Worm (Caenorhabditis elegans): ENCODE data around the gene acr-18.

DNA sequence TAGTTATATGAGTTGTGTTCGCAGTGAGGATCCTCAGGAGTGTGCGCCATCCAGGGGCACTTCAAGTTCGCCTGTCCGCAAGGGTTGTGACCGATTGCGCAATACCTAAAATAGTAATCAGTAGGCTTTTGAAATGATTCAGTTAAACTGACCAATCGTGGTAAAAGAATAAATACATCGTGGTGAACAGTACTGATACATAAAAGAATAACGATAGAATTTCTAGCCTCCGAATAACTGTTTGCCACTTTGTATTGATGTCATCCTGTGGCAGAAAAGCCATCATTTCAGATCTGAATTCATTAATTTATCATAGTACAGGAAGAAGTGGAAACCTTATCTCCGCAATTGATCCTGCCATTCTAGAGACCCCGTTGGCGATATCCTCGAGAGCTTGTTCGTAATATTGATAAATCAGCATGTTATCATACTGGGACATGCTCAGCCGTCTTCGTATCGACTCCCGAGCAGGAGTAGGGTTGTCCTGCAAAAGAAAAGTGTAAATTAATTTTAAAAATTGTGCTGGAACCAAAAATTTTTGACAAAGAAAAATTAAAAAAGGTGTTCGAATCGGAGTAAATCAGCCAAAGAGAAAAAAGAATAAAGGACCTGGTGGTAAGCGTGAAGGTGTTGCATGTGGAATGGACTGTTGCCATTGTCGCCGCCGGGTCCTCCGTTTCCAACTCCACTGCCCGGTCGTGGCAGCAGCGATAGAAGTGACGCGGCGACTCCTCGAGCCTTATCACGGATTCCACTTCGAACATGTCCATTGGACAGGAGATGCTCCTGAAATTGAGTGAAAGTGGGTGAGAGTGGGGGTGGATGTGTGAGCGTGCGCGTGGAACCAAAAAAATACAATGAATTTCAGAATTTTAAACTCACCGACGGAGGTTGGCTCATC lies 45.8 kb downstream of the acr-18 start:
- TF ChIP-seq nfya-1 (tag; optimal IDR thresholded peaks at IDR 0.05) (no peak), unc-42 (tag; optimal IDR thresholded peaks at IDR 0.05) (no peak), dmd-4 (tag; optimal IDR thresholded peaks at IDR 0.05; ENCODE audit: borderline replicate concordance) (no peak), pag-3 (tag; optimal IDR thresholded peaks at IDR 0.05; ENCODE audit: borderline replicate concordance) (no peak), unc-55 (GFP tag; optimal IDR thresholded peaks at IDR 0.05) (no peak), pha-4 (tag; optimal IDR thresholded peaks at IDR 0.05) (no peak), C38D4.7 (GFP tag; optimal IDR thresholded peaks at IDR 0.05) (no peak), F13H6.1 (tag; optimal IDR thresholded peaks at IDR 0.05) (no peak), ets-4 (tag; optimal IDR thresholded peaks at IDR 0.05) (no peak), hlh-6 (tag; optimal IDR thresholded peaks at IDR 0.05) (no peak), lin-11 (tag; optimal IDR thresholded peaks at IDR 0.05) (no peak)
